Worm (Caenorhabditis elegans) whole organism, early embryonic: Measurements from ENCODE around the gene R160.4.

ENCODE experiments used
- B0310.2 ChIP-seq: sonication (generic microtip); optimal IDR thresholded peaks from 2 replicates; lab custom pipeline; 2016; ENCODE audit warnings: mild to moderate bottlenecking, missing genetic modification characterization, missing compliant biosample characterization
- F13C5.2 ChIP-seq: sonication (generic microtip); optimal IDR thresholded peaks from 2 replicates; lab custom pipeline; 2017; ENCODE audit warnings: mild to moderate bottlenecking, missing genetic modification characterization, inconsistent platforms, missing compliant biosample characterization
- aly-1 ChIP-seq: sonication (generic microtip); optimal IDR thresholded peaks from 2 replicates; lab custom pipeline; 2016; ENCODE audit warnings: missing genetic modification characterization, missing compliant biosample characterization
- ama-1 ChIP-seq: fragments of 150-350 bp; optimal IDR thresholded peaks from 2 replicates; lab custom pipeline; 2014
- ceh-13 ChIP-seq: fragments of 200-800 bp; sonication (Bioruptor generic); optimal IDR thresholded peaks from 2 replicates; lab custom pipeline; 2018; ENCODE audit warnings: mild to moderate bottlenecking, missing genetic modification characterization, missing compliant biosample characterization
- ceh-36 ChIP-seq: sonication (generic microtip); optimal IDR thresholded peaks from 2 replicates; lab custom pipeline; 2016; ENCODE audit warnings: missing genetic modification characterization, inconsistent platforms, missing compliant biosample characterization
- ets-7 ChIP-seq: sonication (generic microtip); optimal IDR thresholded peaks from 2 replicates; lab custom pipeline; 2016; ENCODE audit warnings: missing genotype, missing genetic modification characterization, missing compliant biosample characterization
- flt-1 ChIP-seq: fragments of 200-800 bp; sonication (Bioruptor generic); IDR thresholded peaks from 2 replicates; pipeline ENCODE4 v1.3.6; 2022; ENCODE audit warnings: missing genetic modification characterization, missing compliant biosample characterization
- hmbx-1 ChIP-seq: sonication (generic microtip); optimal IDR thresholded peaks from 2 replicates; lab custom pipeline; 2016; ENCODE audit warnings: mild to moderate bottlenecking, missing genetic modification characterization, missing compliant biosample characterization
- hmg-4 ChIP-seq: fragments of 200-800 bp; sonication (Bioruptor generic); optimal IDR thresholded peaks from 2 replicates; lab custom pipeline; 2018; ENCODE audit warnings: mild to moderate bottlenecking, missing genetic modification characterization, missing compliant biosample characterization
- hnd-1 ChIP-seq: sonication (generic microtip); optimal IDR thresholded peaks from 2 replicates; lab custom pipeline; 2016; ENCODE audit warnings: missing genetic modification characterization, missing compliant biosample characterization
- pes-1 ChIP-seq: fragments of 200-800 bp; sonication (Bioruptor generic); IDR thresholded peaks from 2 replicates; pipeline ENCODE4 v1.3.6; 2022; ENCODE audit warnings: missing genetic modification reagents, missing genetic modification characterization, missing compliant biosample characterization
- scrt-1 ChIP-seq: fragments of 200-800 bp; sonication (Bioruptor generic); IDR thresholded peaks from 2 replicates; pipeline ENCODE4 v1.3.6; 2022; ENCODE audit warnings: missing genetic modification characterization, missing compliant biosample characterization
- sea-1 ChIP-seq: fragments of 200-800 bp; sonication (Bioruptor generic); conservative IDR thresholded peaks from 2 replicates; pipeline ENCODE4 v1.3.6; 2022; ENCODE audit warnings: missing genetic modification characterization, missing compliant biosample characterization
- tbx-11 ChIP-seq: fragments of 200-800 bp; sonication (Bioruptor generic); IDR thresholded peaks from 2 replicates; pipeline ENCODE4 v1.3.6; 2022; ENCODE audit warnings: missing genetic modification characterization, missing compliant biosample characterization
- tbx-37 ChIP-seq: fragments of 200-800 bp; sonication (Bioruptor generic); conservative IDR thresholded peaks from 2 replicates; pipeline ENCODE4 v1.3.6; 2022; ENCODE audit warnings: missing genetic modification reagents, missing genetic modification characterization, missing compliant biosample characterization
- tra-4 ChIP-seq: sonication (generic microtip); optimal IDR thresholded peaks from 2 replicates; lab custom pipeline; 2017; ENCODE audit warnings: missing genetic modification characterization, missing compliant biosample characterization

R160.4 gene

DNA sequence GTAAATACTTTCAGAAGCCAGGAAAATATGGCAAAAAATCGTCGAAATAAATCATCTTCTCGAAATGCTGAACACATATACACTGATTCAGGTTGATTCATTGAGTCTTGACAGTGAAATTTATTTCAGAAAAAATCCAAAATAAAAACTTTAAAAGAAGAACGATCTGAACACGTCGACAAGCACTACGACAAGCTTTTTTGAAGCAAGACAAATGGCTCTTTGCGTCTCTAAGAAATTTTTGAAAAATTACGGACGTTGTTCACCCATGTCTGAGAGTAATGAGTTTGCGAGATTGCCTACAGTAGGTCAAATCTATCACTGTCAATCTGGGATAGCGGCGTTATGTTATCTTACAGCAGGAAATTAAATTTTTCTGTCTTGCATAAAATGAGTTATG, 8.1 kb upstream of the R160.4 start, which contains the start of gene R160.2:
R160.2 (minus strand) TSS at position 101 of the 400 bp plus-strand sequence.
- TF ChIP-seq hmbx-1 (tag; lab: Kevin White, UChicago) (no peak), B0310.2 (no peak), tbx-37 (GFP tag; lab: Robert Waterston, UW) (no peak), sea-1 (no peak), ama-1 (lab: Kevin White, UChicago) (no peak), tra-4 (tag; lab: Kevin White, UChicago) (no peak), scrt-1 (GFP tag; lab: Robert Waterston, UW) (no peak), ceh-36 (tag; lab: Kevin White, UChicago) (no peak), ets-7 (no peak), pes-1 (GFP tag; lab: Robert Waterston, UW) (no peak), aly-1 (tag; lab: Kevin White, UChicago) (no peak)

DNA sequence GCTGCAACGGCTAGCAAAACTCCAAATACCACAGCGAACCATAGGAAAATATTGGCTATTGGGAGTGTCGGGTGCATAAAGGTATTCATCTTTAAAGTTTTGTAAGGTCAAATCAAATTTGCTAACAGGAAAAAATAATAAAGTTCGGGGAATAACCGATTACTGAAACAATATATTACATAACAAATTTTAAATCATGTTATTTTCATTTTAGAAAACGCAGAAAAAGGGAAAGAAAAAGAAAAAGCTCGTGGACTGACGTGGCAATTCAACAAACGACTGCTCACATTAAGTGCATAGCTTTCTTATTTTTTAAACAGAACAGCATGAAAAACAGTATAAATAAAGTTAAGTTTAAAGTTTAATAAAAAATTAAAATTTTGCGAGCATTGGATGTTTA, 4.4 kb upstream of the R160.4 start, which contains the start of gene R160.6:
R160.6 (minus strand) TSS at position 101 of the 400 bp plus-strand sequence.
- no peak for TF ChIP-seq tbx-37 (GFP tag; lab: Robert Waterston, UW)

DNA sequence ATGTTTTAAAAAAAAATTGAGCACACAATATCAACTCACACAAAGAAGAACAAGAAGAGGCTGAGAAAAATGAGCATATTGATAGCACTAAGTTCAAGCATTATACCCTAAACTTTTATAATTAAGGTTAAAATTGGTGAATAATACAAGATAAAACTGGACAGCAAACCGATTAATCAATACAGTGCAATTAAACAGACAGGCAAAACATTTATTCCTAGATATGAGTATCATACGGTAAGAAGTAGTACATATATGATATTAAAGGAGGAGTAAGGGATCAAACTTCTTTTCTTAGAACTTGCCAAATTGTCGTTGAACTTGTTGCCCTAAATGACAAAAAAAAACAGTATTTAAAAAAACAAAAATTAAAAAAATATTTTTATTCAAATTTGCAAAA, 3.3 kb upstream of the R160.4 start, which contains the start of gene R160.14:
R160.14 (minus strand) TSS at position 101 of the 400 bp plus-strand sequence.
- TF ChIP-seq scrt-1 (GFP tag; lab: Robert Waterston, UW) (no peak), ceh-13 (no peak), ets-7 (no peak), F13C5.2 (tag; lab: Kevin White, UChicago) (no peak), sea-1 (no peak), ama-1 (lab: Kevin White, UChicago) (no peak), tbx-11 (GFP tag; lab: Robert Waterston, UW) (no peak), hmbx-1 (tag; lab: Kevin White, UChicago) (no peak), pes-1 (GFP tag; lab: Robert Waterston, UW) (no peak)

DNA sequence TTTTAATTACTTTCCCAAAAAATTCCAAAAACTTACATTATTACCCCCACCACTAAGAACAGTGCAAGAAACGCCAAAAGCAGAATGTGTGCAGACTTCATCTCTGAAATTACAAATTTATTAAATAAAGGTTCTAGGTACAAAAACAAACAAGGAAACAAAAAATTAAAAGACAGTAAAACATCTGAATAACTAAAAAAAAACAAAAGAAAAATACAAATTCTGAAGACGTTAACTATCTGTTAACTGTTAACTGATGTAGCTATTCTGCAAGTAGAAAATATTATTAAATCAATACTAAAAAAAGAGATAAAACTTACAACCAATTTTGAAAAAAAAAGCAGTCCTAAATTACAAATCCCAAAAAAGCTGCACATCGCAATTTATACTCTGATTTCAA, 2.7 kb upstream of the R160.4 start, which contains the start of gene R160.13:
R160.13 (minus strand) TSS at position 101 of the 400 bp plus-strand sequence.
- TF ChIP-seq aly-1 (tag; lab: Kevin White, UChicago) (no peak), sea-1 (no peak), flt-1 (GFP tag; lab: Robert Waterston, UW) (no peak), ets-7 (no peak), ama-1 (lab: Kevin White, UChicago) (no peak), scrt-1 (GFP tag; lab: Robert Waterston, UW) (no peak), F13C5.2 (tag; lab: Kevin White, UChicago) (no peak), ceh-13 (no peak), hnd-1 (tag; lab: Kevin White, UChicago) (no peak), hmg-4 (GFP tag; lab: Kevin White, UChicago) (no peak), B0310.2 (no peak), tbx-11 (GFP tag; lab: Robert Waterston, UW) (no peak)

DNA sequence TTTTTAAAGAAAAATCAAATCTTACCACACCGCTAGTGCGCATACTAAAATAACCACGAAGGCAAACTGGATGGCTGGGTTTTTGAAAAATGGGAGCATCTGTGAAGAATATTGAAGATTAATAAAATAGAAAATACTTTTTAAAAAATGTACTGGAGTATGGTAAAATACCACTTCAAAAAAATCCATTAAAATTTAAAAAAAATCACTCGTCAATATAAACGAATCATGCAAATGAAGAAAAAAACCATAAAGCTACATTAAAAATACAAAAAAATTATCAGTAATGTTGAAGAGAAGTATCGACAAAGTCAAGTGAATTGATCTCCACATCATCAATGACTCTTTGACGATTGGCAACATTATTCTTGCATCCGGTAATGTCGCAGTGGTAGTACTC, 2.1 kb upstream of the R160.4 start, which contains the start of gene R160.5:
R160.5 (minus strand) TSS at position 101 of the 400 bp plus-strand sequence.
- TF ChIP-seq tbx-37 (GFP tag; lab: Robert Waterston, UW): no peak
- no peak for TF ChIP-seq hnd-1 (tag; lab: Kevin White, UChicago)
- TF ChIP-seq tra-4 (tag; lab: Kevin White, UChicago): no peak
- no peak for TF ChIP-seq scrt-1 (GFP tag; lab: Robert Waterston, UW)

DNA sequence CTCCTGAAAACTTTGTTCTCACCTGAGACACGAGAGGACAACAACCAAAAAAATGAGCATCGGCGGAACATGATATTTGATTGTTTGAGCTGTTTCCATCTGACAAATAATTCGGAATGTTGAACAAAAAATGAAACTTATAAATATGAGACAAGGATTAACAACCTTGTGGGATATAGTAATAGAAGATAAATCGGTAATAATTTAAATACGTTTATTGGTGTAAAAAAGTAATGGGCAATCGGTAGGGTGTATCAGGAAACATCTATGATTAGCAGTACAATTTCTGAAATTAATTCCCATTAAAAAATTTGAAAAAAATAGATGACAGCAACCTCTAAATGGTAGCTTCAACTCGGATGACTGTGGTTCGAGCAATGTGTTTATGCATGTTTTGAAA, 1.3 kb downstream of the R160.4 start, which contains the start of gene R160.10:
R160.10 (minus strand) TSS at position 101 of the 400 bp plus-strand sequence.
- TF ChIP-seq tbx-11 (GFP tag; lab: Robert Waterston, UW) (no peak), flt-1 (GFP tag; lab: Robert Waterston, UW) (no peak), F13C5.2 (tag; lab: Kevin White, UChicago) (no peak), sea-1 (no peak), B0310.2 (no peak), ceh-36 (tag; lab: Kevin White, UChicago) (no peak), hmg-4 (GFP tag; lab: Kevin White, UChicago) (no peak), tbx-37 (GFP tag; lab: Robert Waterston, UW) (no peak)

DNA sequence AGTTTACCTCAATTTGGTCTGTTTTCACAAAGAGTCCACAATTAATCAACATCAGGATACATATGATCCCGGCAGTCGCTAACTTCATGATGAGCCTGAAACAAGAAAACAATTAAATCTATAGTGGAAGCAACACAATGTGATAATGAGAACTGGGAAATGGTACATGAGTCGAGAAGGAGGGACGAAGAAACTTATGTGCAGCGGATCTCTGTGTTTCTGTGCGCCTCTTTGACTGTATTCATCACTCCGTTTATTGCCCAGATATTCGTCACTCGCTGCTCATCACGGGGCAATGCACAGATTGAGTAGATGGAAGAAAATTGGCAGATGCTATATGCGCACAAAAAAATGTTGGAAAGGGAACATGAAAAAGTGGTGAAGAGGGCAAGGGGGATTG, 2.5 kb downstream of the R160.4 start, which contains the start of gene R160.3:
R160.3 (minus strand) TSS at position 101 of the 400 bp plus-strand sequence.
- no peak for TF ChIP-seq aly-1 (tag; lab: Kevin White, UChicago)
- no peak for TF ChIP-seq tbx-11 (GFP tag; lab: Robert Waterston, UW)
- no peak for TF ChIP-seq flt-1 (GFP tag; lab: Robert Waterston, UW)
- TF ChIP-seq hmg-4 (GFP tag; lab: Kevin White, UChicago): no peak
- TF ChIP-seq ets-7: no peak
- no peak for TF ChIP-seq scrt-1 (GFP tag; lab: Robert Waterston, UW)

DNA sequence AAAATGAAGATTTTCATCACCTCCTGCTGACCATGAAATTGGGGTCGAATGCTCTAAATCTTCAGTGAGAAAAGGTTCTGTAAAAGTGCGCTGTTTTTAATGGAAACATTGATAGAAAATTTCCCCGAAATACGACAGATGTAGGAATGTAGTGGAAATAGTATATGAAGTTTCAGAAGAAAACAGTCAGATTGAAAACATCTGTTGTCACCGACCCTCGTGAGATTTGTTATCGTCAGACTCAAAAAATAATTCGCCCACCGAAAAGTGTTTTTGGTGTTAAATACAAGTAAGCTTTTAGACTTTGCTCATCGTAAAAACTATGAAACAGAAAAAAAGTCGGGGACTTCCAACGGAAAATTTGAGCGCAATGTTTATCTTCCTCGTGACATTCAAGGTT, 3.8 kb downstream of the R160.4 start, which contains the start of gene F14H12.8:
F14H12.8 (minus strand) TSS at position 101 of the 400 bp plus-strand sequence.
- TF ChIP-seq hnd-1 (tag; lab: Kevin White, UChicago) (no peak), flt-1 (GFP tag; lab: Robert Waterston, UW) (no peak), aly-1 (tag; lab: Kevin White, UChicago) (no peak), ama-1 (lab: Kevin White, UChicago) (no peak), sea-1 (no peak), B0310.2 (no peak), tbx-37 (GFP tag; lab: Robert Waterston, UW) (no peak), ceh-13 (no peak), tbx-11 (GFP tag; lab: Robert Waterston, UW) (no peak), ets-7 (no peak), scrt-1 (GFP tag; lab: Robert Waterston, UW) (no peak), hmbx-1 (tag; lab: Kevin White, UChicago) (no peak), hmg-4 (GFP tag; lab: Kevin White, UChicago) (no peak), pes-1 (GFP tag; lab: Robert Waterston, UW) (no peak), tra-4 (tag; lab: Kevin White, UChicago) (no peak), ceh-36 (tag; lab: Kevin White, UChicago) (no peak), F13C5.2 (tag; lab: Kevin White, UChicago) (no peak)
